Worm (Caenorhabditis elegans) whole organism, L2 larva: Measurements from ENCODE around the gene M70.5.
"Not testable (repeated sequence)": the region's sequence is repeated elsewhere in the genome, so short reads cannot be mapped to it uniquely, and the experiment has no call there.

Experiments used
- C34F6.9 ChIP-seq: fragments of 150-350 bp; optimal IDR thresholded peaks from 2 replicates; lab custom pipeline; 2014; ENCODE audit warnings: missing biosample characterization, missing genetic modification characterization
- F13H6.1 ChIP-seq: sonication (generic microtip); optimal IDR thresholded peaks from 2 replicates; lab custom pipeline; 2016; ENCODE audit warnings: missing genetic modification characterization, missing compliant biosample characterization
- alr-1 ChIP-seq: fragments of 150-350 bp; optimal IDR thresholded peaks from 2 replicates; lab custom pipeline; 2014; ENCODE audit warnings: missing biosample characterization, missing genetic modification characterization
- ceh-16 ChIP-seq: fragments of 150-350 bp; optimal IDR thresholded peaks from 2 replicates; lab custom pipeline; 2014; ENCODE audit warnings: missing biosample characterization, missing genetic modification characterization
- mdl-1 ChIP-seq, 2 experiments: fragments of 150-350 bp in 1 of 2; sonication (generic microtip) in 1 of 2; optimal IDR thresholded peaks; 2 replicates each; lab custom pipeline; 2017; ENCODE audit warnings: missing biosample characterization in 2 of 2, missing genetic modification characterization in 2 of 2
- nhr-10 ChIP-seq: sonication (generic microtip); optimal IDR thresholded peaks from 2 replicates; lab custom pipeline; 2017; ENCODE audit warnings: missing biosample characterization, missing genetic modification characterization
- nhr-129 ChIP-seq: fragments of 150-350 bp; optimal IDR thresholded peaks from 2 replicates; lab custom pipeline; 2014; ENCODE audit warnings: missing biosample characterization, missing genetic modification characterization
- nhr-23 ChIP-seq: fragments of 150-350 bp; optimal IDR thresholded peaks from 2 replicates; lab custom pipeline; 2014; ENCODE audit warnings: missing biosample characterization, missing genetic modification reagents, missing genetic modification characterization
- sma-9 ChIP-seq, 2 experiments: fragments of 150-350 bp in 1 of 2; sonication (generic microtip) in 1 of 2; optimal IDR thresholded peaks; 2 replicates each; lab custom pipeline; 2014 to 2016; ENCODE audit warnings: missing genetic modification characterization in 2 of 2, mild to moderate bottlenecking in 1 of 2, missing biosample characterization in 1 of 2, missing compliant biosample characterization in 1 of 2, missing genetic modification reagents in 1 of 2, moderate library complexity in 1 of 2

The M70.5 gene

DNA sequence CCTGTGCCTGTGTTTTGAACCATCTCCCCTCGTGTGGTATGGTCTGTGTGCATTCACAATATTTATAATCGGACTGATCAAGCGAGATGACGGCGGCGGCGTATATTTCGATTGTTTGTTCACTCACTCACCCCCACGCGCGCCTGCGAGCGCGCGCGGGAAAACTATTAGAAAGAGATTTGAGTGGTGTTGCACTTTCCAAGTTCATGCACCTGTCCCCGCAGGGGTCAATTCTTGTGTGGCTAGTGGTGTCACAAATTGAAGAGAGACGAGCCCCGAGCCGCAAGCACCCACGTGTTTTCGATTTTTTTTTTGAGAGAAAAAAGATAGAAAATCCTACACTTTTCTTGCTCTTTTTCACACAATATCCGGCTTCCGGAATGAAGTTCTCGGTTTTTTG, 58.2 kb downstream of the M70.5 start:
- TF ChIP-seq F13H6.1 (peak; percentile 75), alr-1 (tag; lab: Kevin White, UChicago) (no peak), nhr-129 (tag; lab: Kevin White, UChicago) (peak; percentile 37), ceh-16 (no peak), mdl-1 (tag; optimal IDR thresholded peaks at IDR 0.05; lab: Kevin White, UChicago) (peak; percentile 17 to 24), C34F6.9 (tag; lab: Kevin White, UChicago) (peak; percentile 14), sma-9 (GFP tag; optimal IDR thresholded peaks at IDR 0.05; lab: Kevin White, UChicago) (peak; percentile 37), sma-9 (tag; optimal IDR thresholded peaks at IDR 0.05; lab: Kevin White, UChicago) (no peak)

DNA sequence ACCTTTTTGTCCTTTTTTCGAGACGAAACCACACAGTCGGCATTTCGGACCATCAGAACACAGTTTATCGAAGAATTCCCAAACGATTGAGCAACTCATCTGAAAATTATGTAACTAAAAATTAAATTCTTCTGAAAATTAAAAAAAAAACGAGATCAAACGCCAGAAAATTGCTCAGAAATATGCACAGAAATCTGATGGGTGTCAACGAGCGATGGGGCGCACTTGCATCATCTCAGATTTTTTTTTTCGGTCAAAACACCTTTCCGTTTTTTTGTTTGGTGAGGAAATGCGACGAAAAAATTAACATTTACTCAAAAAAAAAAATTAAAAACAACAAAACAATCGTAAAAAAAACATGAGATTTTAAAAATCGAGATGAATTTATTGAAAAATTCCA, 58.7 kb downstream of the M70.5 start, which contains the start of gene T04C4.3:
Gene T04C4.3, minus strand, starts transcription at position 101 of the 400 bp plus-strand sequence.
- TF ChIP-seq nhr-23, alr-1, nhr-10 (tag; lab: Kevin White, UChicago): not testable (repeated sequence)
